7 worm cellular contexts compared by ENCODE assay signal in genomic region chrIV:4788332-4788731, ce11.
TF ChIP-seq lines count a peak whose summit lies in the region.

TSS of gene nhr-104 (minus strand) at chrIV:4788692.

TF ChIP-seq in whole organism, L1 larva, 84 proteins besides CTCF, POLR2A, EP300 and RAD21 (continues in another document):
- no peak for TF ChIP-seq nhr-84 (tag; optimal IDR thresholded peaks at IDR 0.05; lab: Kevin White, UChicago)
- peak; percentile 96 for TF ChIP-seq skn-1 (tag; optimal IDR thresholded peaks at IDR 0.05; lab: Kevin White, UChicago)
- no peak for TF ChIP-seq lin-13 (GFP tag; optimal IDR thresholded peaks at IDR 0.05; lab: Kevin White, UChicago)
- peak; percentile 37 for TF ChIP-seq C16A3.4 (tag; optimal IDR thresholded peaks at IDR 0.05; lab: Kevin White, UChicago)
- no peak for TF ChIP-seq ztf-11 (tag; optimal IDR thresholded peaks at IDR 0.05; lab: Kevin White, UChicago)
- peak; percentile 47 for TF ChIP-seq nhr-90 (tag; optimal IDR thresholded peaks at IDR 0.05; lab: Kevin White, UChicago; ENCODE audit: poor library complexity)
- TF ChIP-seq egl-27 (tag; optimal IDR thresholded peaks at IDR 0.05; lab: Kevin White, UChicago): no peak
- TF ChIP-seq efl-1 (optimal IDR thresholded peaks at IDR 0.05; lab: Kevin White, UChicago): peak; percentile 20 to 49
- TF ChIP-seq efl-1 (GFP tag; optimal IDR thresholded peaks at IDR 0.05 in 1 of 2; lab: Kevin White, UChicago): peak in 1 of 2 experiments; percentile 3
- no peak for TF ChIP-seq zip-4 (GFP tag; optimal IDR thresholded peaks at IDR 0.05; lab: Kevin White, UChicago)
- no peak for TF ChIP-seq F16B12.6 (tag; optimal IDR thresholded peaks at IDR 0.05; lab: Kevin White, UChicago)
- TF ChIP-seq mep-1 (tag; optimal IDR thresholded peaks at IDR 0.05; lab: Kevin White, UChicago): peak; percentile 48
- no peak for TF ChIP-seq nhr-71 (tag; optimal IDR thresholded peaks at IDR 0.05; lab: Kevin White, UChicago)

TF ChIP-seq in whole organism, L2 larva, 48 proteins besides CTCF, POLR2A, EP300 and RAD21 (continues in another document):
- TF ChIP-seq dmd-4 (tag; optimal IDR thresholded peaks at IDR 0.05; lab: Kevin White, UChicago) (no peak), sma-3 (GFP tag; optimal IDR thresholded peaks at IDR 0.05; lab: Kevin White, UChicago) (peak; percentile 59), ZK546.5 (tag; optimal IDR thresholded peaks at IDR 0.05; lab: Kevin White, UChicago) (no peak), nhr-25 (tag; optimal IDR thresholded peaks at IDR 0.05; lab: Kevin White, UChicago) (peak; percentile 60), blmp-1 (tag; optimal IDR thresholded peaks at IDR 0.05; lab: Kevin White, UChicago; ENCODE audit: insufficient read depth) (peak; percentile 5), crh-2 (tag; optimal IDR thresholded peaks at IDR 0.05; lab: Kevin White, UChicago) (peak; percentile 68), sma-9 (GFP tag; optimal IDR thresholded peaks at IDR 0.05; lab: Kevin White, UChicago) (peak; percentile 74), sma-9 (tag; optimal IDR thresholded peaks at IDR 0.05; lab: Kevin White, UChicago) (no peak), lsy-2 (tag; optimal IDR thresholded peaks at IDR 0.05; lab: Kevin White, UChicago) (peak in 1 of 2 experiments; percentile 56), gmeb-1 (tag; optimal IDR thresholded peaks at IDR 0.05; lab: Kevin White, UChicago) (peak; percentile 54), ama-1 (optimal IDR thresholded peaks at IDR 0.05; lab: Kevin White, UChicago) (no peak), lin-11 (tag; optimal IDR thresholded peaks at IDR 0.05; lab: Kevin White, UChicago) (no peak), F13H6.1 (tag; optimal IDR thresholded peaks at IDR 0.05; lab: Kevin White, UChicago) (peak; percentile 27)

TF ChIP-seq in whole organism, L3 larva, 47 proteins besides CTCF, POLR2A, EP300 and RAD21:
- peak; percentile 94 for TF ChIP-seq pha-4 (tag; optimal IDR thresholded peaks at IDR 0.05; lab: Kevin White, UChicago)
- peak; percentile 94 for TF ChIP-seq skn-1 (tag; optimal IDR thresholded peaks at IDR 0.05; lab: Kevin White, UChicago)
- TF ChIP-seq nfya-1 (tag; optimal IDR thresholded peaks at IDR 0.05; lab: Kevin White, UChicago; ENCODE audit: insufficient read depth): peak; percentile 16
- peak; percentile 36 for TF ChIP-seq nhr-43 (tag; optimal IDR thresholded peaks at IDR 0.05; lab: Kevin White, UChicago; ENCODE audit: poor library complexity, severe bottlenecking)
- peak; percentile 67 for TF ChIP-seq pqm-1 (tag; optimal IDR thresholded peaks at IDR 0.05; lab: Kevin White, UChicago)
- TF ChIP-seq nhr-23 (tag; optimal IDR thresholded peaks at IDR 0.05; lab: Kevin White, UChicago): peak; percentile 69
- TF ChIP-seq unc-39 (tag; optimal IDR thresholded peaks at IDR 0.05; lab: Kevin White, UChicago): no peak
- TF ChIP-seq ceh-28 (tag; optimal IDR thresholded peaks at IDR 0.05; lab: Kevin White, UChicago): peak; percentile 66
- TF ChIP-seq jun-1 (tag; optimal IDR thresholded peaks at IDR 0.05; lab: Kevin White, UChicago): peak; percentile 39
- TF ChIP-seq elt-2 (tag; optimal IDR thresholded peaks at IDR 0.05; lab: Kevin White, UChicago): peak; percentile 63
- TF ChIP-seq nhr-25 (tag; optimal IDR thresholded peaks at IDR 0.05; lab: Kevin White, UChicago): peak; percentile 59
- no peak for TF ChIP-seq unc-62 (GFP tag; optimal IDR thresholded peaks at IDR 0.05; lab: Kevin White, UChicago)
- no peak for TF ChIP-seq lin-15B (tag; optimal IDR thresholded peaks at IDR 0.05; lab: Kevin White, UChicago)

TF ChIP-seq in whole organism, L4 larva, 104 proteins besides CTCF, POLR2A, EP300 and RAD21 (continues in another document):
- TF ChIP-seq mdt-29 (GFP tag; IDR thresholded peaks at IDR 0.05; lab: Robert Waterston, UW): no peak
- TF ChIP-seq madf-5 (GFP tag; IDR thresholded peaks at IDR 0.05; lab: Robert Waterston, UW): no peak
- TF ChIP-seq ztf-7 (tag; optimal IDR thresholded peaks at IDR 0.05; lab: Kevin White, UChicago): peak; percentile 14
- TF ChIP-seq hif-1 (tag; optimal IDR thresholded peaks at IDR 0.05; lab: Kevin White, UChicago): peak in 1 of 2 experiments; percentile 33
- peak; percentile 45 for TF ChIP-seq mxl-3 (GFP tag; optimal IDR thresholded peaks at IDR 0.05; lab: Kevin White, UChicago)
- TF ChIP-seq nhr-25 (tag; optimal IDR thresholded peaks at IDR 0.05; lab: Kevin White, UChicago; ENCODE audit: borderline replicate concordance, insufficient read depth): no peak
- no peak for TF ChIP-seq pha-4 (GFP tag; IDR thresholded peaks at IDR 0.05; lab: Robert Waterston, UW)
- peak; percentile 26 for TF ChIP-seq pha-4 (tag; optimal IDR thresholded peaks at IDR 0.05; lab: Kevin White, UChicago)
- peak; percentile 45 for TF ChIP-seq mep-1 (tag; optimal IDR thresholded peaks at IDR 0.05; lab: Kevin White, UChicago)
- no peak for TF ChIP-seq mxl-2 (GFP tag; conservative IDR thresholded peaks at IDR 0.05; lab: Robert Waterston, UW)
- TF ChIP-seq skn-1 (tag; optimal IDR thresholded peaks at IDR 0.05; lab: Kevin White, UChicago): no peak
- no peak for TF ChIP-seq jun-1 (tag; optimal IDR thresholded peaks at IDR 0.05; lab: Kevin White, UChicago)
- TF ChIP-seq unc-62 (GFP tag; optimal IDR thresholded peaks at IDR 0.05 in 1 of 2; lab: Kevin White, UChicago): peak in 1 of 2 experiments; percentile 92
- no peak for TF ChIP-seq unc-62 (tag; optimal IDR thresholded peaks at IDR 0.05; lab: Kevin White, UChicago)

TF ChIP-seq in whole organism, late embryonic, 69 proteins besides CTCF, POLR2A, EP300 and RAD21:
- TF ChIP-seq elt-2 (tag; optimal IDR thresholded peaks at IDR 0.05; lab: Kevin White, UChicago) (peak; percentile 29), sox-2 (GFP tag; IDR thresholded peaks at IDR 0.05; lab: Robert Waterston, UW) (no peak)

TF ChIP-seq in whole organism, mixed stage, embryonic, 35 proteins besides CTCF, POLR2A, EP300 and RAD21:
- TF ChIP-seq mls-2 (tag; optimal IDR thresholded peaks at IDR 0.05; lab: Kevin White, UChicago) (no peak), nhr-237 (tag; optimal IDR thresholded peaks at IDR 0.05; lab: Kevin White, UChicago) (peak; percentile 22)

TF ChIP-seq in whole organism, young adult, 124 proteins besides CTCF, POLR2A, EP300 and RAD21:
- TF ChIP-seq nfya-2 (GFP tag; IDR thresholded peaks at IDR 0.05; lab: Robert Waterston, UW) (no peak), hmg-1.2 (GFP tag; IDR thresholded peaks at IDR 0.05; lab: Robert Waterston, UW) (peak; percentile 45; the same call in 1 of the 2 replicates), snpc-4 (GFP tag; optimal IDR thresholded peaks at IDR 0.05; lab: Kevin White, UChicago) (no peak), snpc-4 (tag; optimal IDR thresholded peaks at IDR 0.05; lab: Kevin White, UChicago) (no peak), T26A5.8 (tag; optimal IDR thresholded peaks at IDR 0.05; lab: Kevin White, UChicago) (no peak), repo-1 (tag; optimal IDR thresholded peaks at IDR 0.05; lab: Kevin White, UChicago) (no peak), nhr-80 (tag; optimal IDR thresholded peaks at IDR 0.05; lab: Kevin White, UChicago) (peak; percentile 80), tlf-1 (GFP tag; optimal IDR thresholded peaks at IDR 0.05; lab: Kevin White, UChicago) (no peak), F55B11.4 (tag; optimal IDR thresholded peaks at IDR 0.05; lab: Kevin White, UChicago; ENCODE audit: borderline replicate concordance, insufficient read depth) (no peak), athp-1 (tag; optimal IDR thresholded peaks at IDR 0.05; lab: Kevin White, UChicago) (no peak), sptf-2 (GFP tag; optimal IDR thresholded peaks at IDR 0.05; lab: Kevin White, UChicago) (no peak), sea-2 (GFP tag; IDR thresholded peaks at IDR 0.05; lab: Robert Waterston, UW) (no peak), nhr-120 (GFP tag; IDR thresholded peaks at IDR 0.05; lab: Robert Waterston, UW) (no peak), nhr-27 (tag; optimal IDR thresholded peaks at IDR 0.05; lab: Kevin White, UChicago) (no peak), C06A6.2 (GFP tag; conservative IDR thresholded peaks at IDR 0.05; lab: Robert Waterston, UW) (no peak), hmg-20 (GFP tag; IDR thresholded peaks at IDR 0.05; lab: Robert Waterston, UW) (no peak), attf-5 (GFP tag; optimal IDR thresholded peaks at IDR 0.05; lab: Kevin White, UChicago) (peak; percentile 38), mcd-1 (GFP tag; IDR thresholded peaks at IDR 0.05; lab: Robert Waterston, UW) (no peak), pha-4 (tag; optimal IDR thresholded peaks at IDR 0.05; lab: Kevin White, UChicago) (peak; percentile 56), ceh-100 (GFP tag; IDR thresholded peaks at IDR 0.05; lab: Robert Waterston, UW) (no peak), F52B5.7 (tag; optimal IDR thresholded peaks at IDR 0.05; lab: Kevin White, UChicago) (no peak), madf-3 (GFP tag; IDR thresholded peaks at IDR 0.05; lab: Robert Waterston, UW) (no peak), mes-4 (tag; optimal IDR thresholded peaks at IDR 0.05; lab: Kevin White, UChicago) (no peak), nhr-90 (tag; optimal IDR thresholded peaks at IDR 0.05; lab: Kevin White, UChicago) (no peak), xnd-1 (tag; optimal IDR thresholded peaks at IDR 0.05; lab: Kevin White, UChicago) (no peak), lin-40 (tag; optimal IDR thresholded peaks at IDR 0.05; lab: Kevin White, UChicago) (peak; percentile 45), lag-1 (GFP tag; IDR thresholded peaks at IDR 0.05; lab: Robert Waterston, UW) (no peak)
